Fruit fly (Drosophila melanogaster): Measurements from ENCODE around the gene CG13004.
A peak's percentile ranks its signal among the peaks of the same experiment; 100 is the strongest.

Gene CG13004

DNA sequence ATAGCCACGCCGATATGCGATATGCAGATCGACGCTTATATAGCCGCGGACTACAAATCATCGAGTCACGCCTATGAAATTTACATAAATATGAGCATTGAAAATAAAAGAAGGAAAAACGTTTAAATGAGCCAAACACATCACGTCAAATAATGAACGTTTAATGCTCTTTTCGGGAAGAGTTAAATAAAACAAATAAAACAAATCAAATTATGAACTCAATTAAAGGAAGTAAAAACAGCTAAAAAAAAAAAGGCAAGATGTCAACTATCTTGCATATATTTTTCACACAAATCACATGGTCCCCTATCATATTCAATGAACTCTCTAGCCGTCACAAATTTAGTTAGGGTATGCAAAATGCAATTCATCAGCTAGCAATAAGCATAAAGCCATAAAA is 32.3 kb upstream of the CG13004 start (continued):
- TF ChIP-seq CG16863 (GFP tag; optimal IDR thresholded peaks at IDR 0.05): no peak
- peak; percentile 23 for TF ChIP-seq Oli (tag; optimal IDR thresholded peaks at IDR 0.05)
- TF ChIP-seq D19A (tag; optimal IDR thresholded peaks at IDR 0.05): peak; percentile 61
- no peak for TF ChIP-seq Ssrp (tag; optimal IDR thresholded peaks at IDR 0.05)
- no peak for TF ChIP-seq exex (tag; optimal IDR thresholded peaks at IDR 0.05)
- TF ChIP-seq CG2116 (GFP tag; optimal IDR thresholded peaks at IDR 0.05): no peak
- peak; percentile 52 for TF ChIP-seq gem (tag; optimal IDR thresholded peaks at IDR 0.05)
- TF ChIP-seq Ptx1 (GFP tag; IDR thresholded peaks at IDR 0.05): peak; percentile 59
- no peak for TF ChIP-seq CG8765 (GFP tag; IDR thresholded peaks at IDR 0.05)
- TF ChIP-seq lilli (GFP tag; optimal IDR thresholded peaks at IDR 0.05): no peak
- peak; percentile 7 for TF ChIP-seq CG8388 (GFP tag; optimal IDR thresholded peaks at IDR 0.05)
- TF ChIP-seq CG34224 (GFP tag; IDR thresholded peaks at IDR 0.05; ENCODE audit: partially characterized antibody): no peak
- TF ChIP-seq ftz-f1 (GFP tag; optimal IDR thresholded peaks at IDR 0.05): no peak
- TF ChIP-seq row (GFP tag; IDR thresholded peaks at IDR 0.05): peak; percentile 57
- no peak for TF ChIP-seq zf30C (GFP tag; optimal IDR thresholded peaks at IDR 0.05)
- no peak for TF ChIP-seq Bteb2 (GFP tag; optimal IDR thresholded peaks at IDR 0.05)
- no peak for TF ChIP-seq chn (GFP tag; optimal IDR thresholded peaks at IDR 0.05)
- TF ChIP-seq CG10267 (tag; optimal IDR thresholded peaks at IDR 0.05): no peak
- no peak for TF ChIP-seq CG3163 (GFP tag; optimal IDR thresholded peaks at IDR 0.05)
- 0 out of 3 replicates have a peak, but pooled peaks have one; percentile 16 for TF ChIP-seq ase (GFP tag; IDR thresholded peaks at IDR 0.05)
- no peak for TF ChIP-seq ewg (GFP tag; optimal IDR thresholded peaks at IDR 0.05)
- no peak for TF ChIP-seq ERR (GFP tag; optimal IDR thresholded peaks at IDR 0.05)
- TF ChIP-seq gt (GFP tag; IDR thresholded peaks at IDR 0.05): no peak
- TF ChIP-seq stc (GFP tag; IDR thresholded peaks at IDR 0.05): peak; percentile 38; the same call in 1 of the 2 replicates
- TF ChIP-seq fu2 (GFP tag; optimal IDR thresholded peaks at IDR 0.05): no peak
- TF ChIP-seq sna (GFP tag; IDR thresholded peaks at IDR 0.05; ENCODE audit: partially characterized antibody): no peak
- no peak for TF ChIP-seq pum (GFP tag; optimal IDR thresholded peaks at IDR 0.05)

DNA sequence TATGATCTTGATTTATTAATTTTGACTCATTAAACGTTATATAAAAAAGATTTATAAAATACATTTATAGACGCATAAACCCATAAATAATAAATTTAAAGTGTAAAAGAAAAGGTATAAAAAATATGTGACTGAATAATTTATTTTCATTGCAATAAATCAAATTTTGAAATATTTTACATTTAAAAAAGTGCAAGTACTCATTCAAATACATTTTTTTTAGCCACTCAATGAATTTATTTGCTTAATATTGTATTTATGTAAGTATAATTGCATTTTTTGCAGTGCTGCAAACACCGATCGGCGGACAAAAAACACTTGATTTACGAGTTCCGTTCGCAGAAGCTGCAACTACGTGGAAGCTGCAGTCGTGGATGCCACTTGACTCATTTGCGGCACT is 24.4 kb upstream of the CG13004 start:
- TF ChIP-seq CG6683 (GFP tag; optimal IDR thresholded peaks at IDR 0.05): no peak
- no peak for TF ChIP-seq CG13123 (GFP tag; optimal IDR thresholded peaks at IDR 0.05)
- no peak for TF ChIP-seq gro (GFP tag; optimal IDR thresholded peaks at IDR 0.05)
- TF ChIP-seq hbn (GFP tag; IDR thresholded peaks at IDR 0.05; ENCODE audit: partially characterized antibody): no peak
- peak; percentile 16 for TF ChIP-seq CG11504 (tag; optimal IDR thresholded peaks at IDR 0.05)
- TF ChIP-seq Tbp (GFP tag; optimal IDR thresholded peaks at IDR 0.05): no peak
- TF ChIP-seq sens-2 (GFP tag; IDR thresholded peaks at IDR 0.05): no peak
- TF ChIP-seq Dref (GFP tag; IDR thresholded peaks at IDR 0.05): no peak
- TF ChIP-seq CG6813 (GFP tag; optimal IDR thresholded peaks at IDR 0.05): no peak
- peak; percentile 20 for TF ChIP-seq dmrt99B (tag; optimal IDR thresholded peaks at IDR 0.05)
- no peak for TF ChIP-seq HmgD (GFP tag; optimal IDR thresholded peaks at IDR 0.05)

DNA sequence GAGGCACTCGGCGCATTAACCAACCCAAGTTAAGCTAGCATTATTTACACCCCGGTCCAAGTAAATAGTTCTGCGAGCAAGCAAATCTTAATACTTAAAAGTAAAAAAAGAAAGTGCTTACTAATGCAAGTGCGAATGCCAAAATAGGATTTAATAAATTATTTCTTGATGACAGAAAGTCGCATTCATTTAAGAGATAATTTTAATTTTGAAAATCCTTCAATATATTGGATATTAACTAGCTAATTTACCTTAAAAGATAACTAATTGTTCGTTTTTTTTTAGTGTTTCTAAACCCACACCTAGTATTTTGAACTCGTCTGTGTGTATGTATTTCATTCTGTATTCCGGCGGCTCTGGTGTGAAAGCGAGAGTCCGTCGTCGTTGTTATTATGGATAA is 19.4 kb upstream of the CG13004 start:
- TF ChIP-seq CG4730 (GFP tag; IDR thresholded peaks at IDR 0.05) (no peak), CG4404 (GFP tag; IDR thresholded peaks at IDR 0.05) (no peak), CG3281 (GFP tag; optimal IDR thresholded peaks at IDR 0.05) (peak; percentile 47), kah (GFP tag; optimal IDR thresholded peaks at IDR 0.05) (peak; percentile 11), Hand (GFP tag; optimal IDR thresholded peaks at IDR 0.05) (no peak), pb (GFP tag; optimal IDR thresholded peaks at IDR 0.05) (no peak), org-1 (GFP tag; optimal IDR thresholded peaks at IDR 0.05) (peak; percentile 52), Abd-B (GFP tag; optimal IDR thresholded peaks at IDR 0.05) (peak; percentile 43), hkb (optimal IDR thresholded peaks at IDR 0.05) (no peak), hkb (GFP tag; IDR thresholded peaks at IDR 0.05) (peak; percentile 73), CG1529 (GFP tag; optimal IDR thresholded peaks at IDR 0.05) (peak; percentile 43), CG14014 (GFP tag; IDR thresholded peaks at IDR 0.05) (0 out of 2 replicates have a peak, but pooled peaks have one; percentile 23), otp (GFP tag; IDR thresholded peaks at IDR 0.05) (no peak), hth (optimal IDR thresholded peaks at IDR 0.05) (no peak), CG8765 (GFP tag; IDR thresholded peaks at IDR 0.05) (no peak), CG14667 (GFP tag; IDR thresholded peaks at IDR 0.05) (0 out of 2 replicates have a peak, but pooled peaks have one; percentile 30)

All from whole organism, embryonic.